Worm (Caenorhabditis elegans): Measurements from ENCODE around the gene sth-1.

Gene sth-1

DNA sequence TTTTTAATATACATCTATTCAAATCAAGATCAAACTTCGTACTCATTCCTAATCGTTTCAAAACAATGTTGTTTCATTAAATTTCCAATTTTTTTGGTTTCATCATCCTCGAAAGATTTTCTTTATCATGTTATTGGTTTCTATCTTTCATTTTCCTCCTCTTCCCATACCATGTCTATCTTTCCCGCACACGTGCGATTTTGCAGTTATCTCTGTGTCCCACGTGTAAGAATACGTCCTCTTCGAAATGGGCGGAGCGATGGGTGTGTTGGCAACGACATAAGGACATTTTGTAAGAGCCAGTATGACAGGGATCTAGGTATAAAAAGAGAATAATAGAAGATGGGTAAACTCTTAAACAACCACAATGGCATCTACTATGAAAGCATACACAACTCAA is 25.6 kb upstream of the sth-1 start, which contains the start of gene F43H9.4:
Gene F43H9.4, plus strand, starts transcription at position 366 of the 400 bp plus-strand sequence.
- no peak for TF ChIP-seq ceh-58 (GFP tag; IDR thresholded peaks at IDR 0.05)
- TF ChIP-seq somi-1 (GFP tag; optimal IDR thresholded peaks at IDR 0.05): peak; percentile 71
- TF ChIP-seq hlh-12 (tag; optimal IDR thresholded peaks at IDR 0.05): no peak
- TF ChIP-seq lin-40 (tag; optimal IDR thresholded peaks at IDR 0.05): peak; percentile 20
- TF ChIP-seq F33H1.4 (GFP tag; IDR thresholded peaks at IDR 0.05): no peak
- TF ChIP-seq cebp-1 (GFP tag; IDR thresholded peaks at IDR 0.05): no peak
- peak; percentile 55 for TF ChIP-seq cebp-1 (tag; optimal IDR thresholded peaks at IDR 0.05)
- peak; percentile 9 for TF ChIP-seq ztf-26 (tag; optimal IDR thresholded peaks at IDR 0.05)
- TF ChIP-seq lin-26 (GFP tag; IDR thresholded peaks at IDR 0.05): peak; percentile 11; the same call in 1 of the 2 replicates
- no peak for TF ChIP-seq madf-8 (GFP tag; conservative IDR thresholded peaks at IDR 0.05)

DNA sequence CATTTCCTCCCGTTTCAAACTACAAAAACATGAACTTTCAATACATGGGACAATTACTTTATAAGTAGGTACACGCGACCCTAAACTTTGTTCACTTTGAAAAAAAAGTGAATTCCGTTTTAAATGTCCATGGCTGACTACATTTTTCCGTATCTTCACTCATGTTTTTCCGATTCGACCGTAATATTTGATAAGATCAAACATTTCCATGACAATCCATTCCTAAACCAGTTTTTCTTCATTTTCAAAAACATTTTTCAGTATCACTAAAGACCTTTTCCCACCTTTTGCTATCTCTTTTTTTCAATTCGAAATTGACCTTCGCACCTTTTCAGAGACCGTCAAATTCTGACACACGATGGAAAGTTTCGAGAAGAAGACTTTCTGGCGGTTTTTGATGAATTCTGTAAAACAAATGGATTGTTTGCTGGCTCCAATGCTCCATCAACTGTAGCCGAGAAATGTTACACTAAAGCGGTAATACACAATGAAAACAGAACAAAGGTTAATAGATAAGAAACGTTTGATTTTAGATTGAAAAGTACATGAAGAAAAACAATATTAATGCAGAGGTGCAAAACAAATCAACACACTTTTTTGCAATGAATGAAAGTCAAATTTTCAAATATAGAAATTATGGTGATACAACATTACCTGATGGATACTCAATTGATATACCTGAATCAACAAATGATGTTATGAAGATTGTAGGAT is 24.4 kb upstream of the sth-1 start:
- TF ChIP-seq bed-1 (GFP tag; IDR thresholded peaks at IDR 0.05) (no peak), F57A8.1 (GFP tag; optimal IDR thresholded peaks at IDR 0.05) (no peak), rec-8 (tag; optimal IDR thresholded peaks at IDR 0.05) (no peak), ekl-4 (GFP tag; IDR thresholded peaks at IDR 0.05) (no peak), pbrm-1 (GFP tag; IDR thresholded peaks at IDR 0.05) (no peak), mel-28 (tag; optimal IDR thresholded peaks at IDR 0.05; ENCODE audit: borderline replicate concordance) (no peak), sdz-38 (tag; optimal IDR thresholded peaks at IDR 0.05) (no peak), D2030.7 (GFP tag; IDR thresholded peaks at IDR 0.05) (no peak), let-526 (GFP tag; IDR thresholded peaks at IDR 0.05) (no peak), nhr-80 (tag; optimal IDR thresholded peaks at IDR 0.05) (no peak), lag-1 (GFP tag; IDR thresholded peaks at IDR 0.05) (no peak), nfya-1 (tag; optimal IDR thresholded peaks at IDR 0.05; ENCODE audit: borderline replicate concordance, insufficient read depth) (no peak), snpc-3.4 (tag; optimal IDR thresholded peaks at IDR 0.05) (no peak), ceh-100 (GFP tag; IDR thresholded peaks at IDR 0.05) (no peak), him-1 (tag; optimal IDR thresholded peaks at IDR 0.05) (no peak), attf-3 (GFP tag; conservative IDR thresholded peaks at IDR 0.05) (no peak)

DNA sequence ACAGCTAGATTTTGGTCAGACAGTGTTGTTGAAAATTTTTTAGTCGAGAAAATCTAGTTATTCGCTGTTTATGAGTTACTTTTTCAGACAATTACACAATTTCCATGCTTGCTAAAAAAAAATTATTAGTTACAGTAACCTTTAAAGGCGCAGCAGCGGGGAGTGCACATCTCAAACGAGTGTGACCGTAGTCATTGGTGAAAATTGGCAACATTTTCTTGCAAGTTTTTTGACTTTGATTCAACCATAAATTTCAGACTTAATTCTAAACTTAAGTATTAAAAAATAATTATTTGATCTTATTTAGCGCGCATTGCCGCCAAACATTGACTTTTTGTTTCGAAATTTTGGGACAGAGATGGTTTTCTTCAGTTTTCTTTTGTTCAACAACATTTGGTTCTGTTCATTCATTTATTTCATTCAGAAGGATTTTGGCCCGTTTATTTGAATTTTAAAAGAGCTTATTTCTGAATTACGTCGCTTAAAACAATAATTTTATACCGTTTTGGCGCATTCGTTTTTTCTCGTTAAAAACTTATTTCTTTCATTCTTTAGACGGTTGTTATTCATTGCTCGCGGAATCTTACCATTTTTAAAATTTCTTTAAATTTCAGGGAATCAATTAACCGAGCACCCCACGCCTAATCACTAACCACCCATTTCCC is 23.0 kb upstream of the sth-1 start, which contains the start of gene oma-2:
Gene oma-2, plus strand, starts transcription at position 615 of the 665 bp plus-strand sequence.
- no peak for TF ChIP-seq chd-7 (tag; optimal IDR thresholded peaks at IDR 0.05)
- TF ChIP-seq ztf-22 (GFP tag; optimal IDR thresholded peaks at IDR 0.05): no peak
- no peak for TF ChIP-seq egl-44 (GFP tag; IDR thresholded peaks at IDR 0.05)
- peak; percentile 76 for TF ChIP-seq F49E8.2 (tag; optimal IDR thresholded peaks at IDR 0.05; ENCODE audit: insufficient read depth)
- TF ChIP-seq madf-10 (tag; optimal IDR thresholded peaks at IDR 0.05): no peak
- no peak for TF ChIP-seq F52B5.7 (tag; optimal IDR thresholded peaks at IDR 0.05)
- no peak for TF ChIP-seq T07F8.4 (tag; optimal IDR thresholded peaks at IDR 0.05)
- TF ChIP-seq cebp-1 (GFP tag; IDR thresholded peaks at IDR 0.05): no peak
- no peak for TF ChIP-seq cebp-1 (tag; optimal IDR thresholded peaks at IDR 0.05)
- 0 out of 2 replicates have a peak, but pooled peaks have one; percentile 37 for TF ChIP-seq ekl-4 (GFP tag; IDR thresholded peaks at IDR 0.05)
- TF ChIP-seq hlh-12 (tag; optimal IDR thresholded peaks at IDR 0.05): no peak
- 0 out of 2 replicates have a peak, but pooled peaks have one; percentile 21 for TF ChIP-seq attf-3 (GFP tag; conservative IDR thresholded peaks at IDR 0.05)
- TF ChIP-seq ceh-100 (GFP tag; IDR thresholded peaks at IDR 0.05): no peak
- peak; percentile 37 for TF ChIP-seq ztf-18 (tag; optimal IDR thresholded peaks at IDR 0.05)
- no peak for TF ChIP-seq ceh-40 (GFP tag; IDR thresholded peaks at IDR 0.05)
- no peak for TF ChIP-seq athp-1 (tag; optimal IDR thresholded peaks at IDR 0.05)
- TF ChIP-seq ceh-79 (tag; optimal IDR thresholded peaks at IDR 0.05): no peak
- no peak for TF ChIP-seq mel-28 (tag; optimal IDR thresholded peaks at IDR 0.05; ENCODE audit: borderline replicate concordance)
- peak; percentile 47; the same call in 1 of the 2 replicates for TF ChIP-seq mcd-1 (GFP tag; IDR thresholded peaks at IDR 0.05)
- TF ChIP-seq hsf-1 (GFP tag; IDR thresholded peaks at IDR 0.05): peak; percentile 90
- TF ChIP-seq hrde-1 (tag; optimal IDR thresholded peaks at IDR 0.05; ENCODE audit: borderline replicate concordance): no peak
- TF ChIP-seq let-526 (GFP tag; IDR thresholded peaks at IDR 0.05): no peak
- TF ChIP-seq F33H1.4 (GFP tag; IDR thresholded peaks at IDR 0.05): peak; percentile 87
- TF ChIP-seq B0336.3 (GFP tag; IDR thresholded peaks at IDR 0.05): no peak
- TF ChIP-seq snpc-1.3 (tag; optimal IDR thresholded peaks at IDR 0.05; ENCODE audit: insufficient read depth): peak; percentile 62

Measured in whole organism, young adult.